Worm (Caenorhabditis elegans): ENCODE measurements around the gene C14C6.5.

- no peak for TF ChIP-seq nhr-11 (tag; optimal IDR thresholded peaks at IDR 0.05)
- no peak for TF ChIP-seq pqm-1 (tag; optimal IDR thresholded peaks at IDR 0.05)
- no peak for TF ChIP-seq alr-1 (tag; optimal IDR thresholded peaks at IDR 0.05; ENCODE audit: borderline replicate concordance)
- no peak for TF ChIP-seq lin-35 (GFP tag; optimal IDR thresholded peaks at IDR 0.05)
- TF ChIP-seq ama-1 (optimal IDR thresholded peaks at IDR 0.05): no peak
Observed at ce11 chrV:562834-563233, 26.4 kb downstream of the C14C6.5 start, which contains the start of gene C14C6.2.
